Worm (Caenorhabditis elegans) whole organism, L1 larva: ENCODE results near the gene F53A2.3.

Experiments used
- Y116A8C.19 ChIP-seq: sonication (generic microtip); optimal IDR thresholded peaks from 2 replicates; lab custom pipeline; 2016; ENCODE audit warnings: missing compliant biosample characterization, missing genetic modification characterization, borderline replicate concordance
- alr-1 ChIP-seq: fragments of 200-800 bp; sonication (Bioruptor generic); optimal IDR thresholded peaks from 2 replicates; lab custom pipeline; 2018; ENCODE audit warnings: borderline replicate concordance, mild to moderate bottlenecking, missing genetic modification characterization, missing compliant biosample characterization
- aly-2 ChIP-seq: fragments of 150-350 bp; optimal IDR thresholded peaks from 2 replicates; lab custom pipeline; 2014; ENCODE audit warnings: missing biosample characterization, missing genetic modification characterization
- efl-3 ChIP-seq: fragments of 200-800 bp; sonication (Bioruptor generic); optimal IDR thresholded peaks from 2 replicates; lab custom pipeline; 2018; ENCODE audit warnings: mild to moderate bottlenecking, missing genetic modification characterization, missing compliant biosample characterization
- lin-14 ChIP-seq: fragments of 200-800 bp; sonication (Bioruptor generic); optimal IDR thresholded peaks from 2 replicates; lab custom pipeline; 2018; ENCODE audit warnings: mild to moderate bottlenecking, missing genetic modification characterization, moderate library complexity, missing compliant biosample characterization
- lsy-2 ChIP-seq, 2 experiments: fragments of 150-350 bp; optimal IDR thresholded peaks; 2 replicates each; lab custom pipeline; 2014; ENCODE audit warnings: missing biosample characterization in 2 of 2, missing genetic modification characterization in 2 of 2
- nhr-12 ChIP-seq: sonication (generic microtip); optimal IDR thresholded peaks from 2 replicates; lab custom pipeline; 2017; ENCODE audit warnings: missing biosample characterization, missing genetic modification characterization
- nhr-237 ChIP-seq: fragments of 150-350 bp; optimal IDR thresholded peaks from 2 replicates; lab custom pipeline; 2014; ENCODE audit warnings: missing biosample characterization, missing genetic modification characterization
- nhr-77 ChIP-seq: fragments of 150-350 bp; optimal IDR thresholded peaks from 2 replicates; lab custom pipeline; 2014; ENCODE audit warnings: missing biosample characterization, missing genetic modification characterization
- snpc-4 ChIP-seq: fragments of 150-350 bp; optimal IDR thresholded peaks from 2 replicates; lab custom pipeline; 2014; ENCODE audit warnings: missing biosample characterization, missing genetic modification characterization
- unc-130 ChIP-seq: fragments of 150-350 bp; optimal IDR thresholded peaks from 2 replicates; lab custom pipeline; 2017; ENCODE audit warnings: missing biosample characterization, missing genetic modification characterization, inconsistent platforms

- TF ChIP-seq lin-14 (GFP tag; lab: Kevin White, UChicago) (no peak), snpc-4 (no peak), efl-3 (GFP tag; lab: Kevin White, UChicago) (no peak), aly-2 (tag; lab: Kevin White, UChicago) (no peak), lsy-2 (tag; optimal IDR thresholded peaks at IDR 0.05; lab: Kevin White, UChicago) (peak; percentile 62 to 68), nhr-77 (tag; lab: Kevin White, UChicago) (no peak), nhr-237 (tag; lab: Kevin White, UChicago) (no peak), alr-1 (tag; lab: Kevin White, UChicago) (no peak), unc-130 (tag; lab: Kevin White, UChicago) (peak; percentile 17), Y116A8C.19 (tag; lab: Kevin White, UChicago) (no peak), nhr-12 (tag; lab: Kevin White, UChicago) (no peak)
Measured at ce11 chrIII:13307107-13307506, 32.5 kb downstream of the F53A2.3 start, which contains the start of the genes klp-19 and slc-36.1.
